Worm (Caenorhabditis elegans): ENCODE data around the gene pudl-2.

The pudl-2 gene

ce11 chrIV:2858734-2859133, 24.1 kb downstream of the pudl-2 start:
- TF ChIP-seq snpc-4 (tag; optimal IDR thresholded peaks at IDR 0.05) (no peak), sptf-1 (tag; optimal IDR thresholded peaks at IDR 0.05) (no peak), ces-1 (GFP tag; optimal IDR thresholded peaks at IDR 0.05) (no peak), nhr-28 (tag; optimal IDR thresholded peaks at IDR 0.05) (no peak), tbx-8 (GFP tag; optimal IDR thresholded peaks at IDR 0.05) (no peak), mls-2 (tag; optimal IDR thresholded peaks at IDR 0.05) (no peak), unc-62 (GFP tag; optimal IDR thresholded peaks at IDR 0.05) (no peak), hlh-1 (tag; optimal IDR thresholded peaks at IDR 0.05) (no peak), cnd-1 (tag; optimal IDR thresholded peaks at IDR 0.05) (no peak), ceh-83 (GFP tag; optimal IDR thresholded peaks at IDR 0.05) (no peak), unc-39 (tag; optimal IDR thresholded peaks at IDR 0.05) (no peak), elt-3 (tag; optimal IDR thresholded peaks at IDR 0.05) (no peak), pha-4 (tag; optimal IDR thresholded peaks at IDR 0.05) (no peak), lsy-2 (tag; optimal IDR thresholded peaks at IDR 0.05) (no peak), nhr-2 (tag; optimal IDR thresholded peaks at IDR 0.05) (no peak), nhr-76 (tag; optimal IDR thresholded peaks at IDR 0.05) (no peak), nhr-12 (tag; optimal IDR thresholded peaks at IDR 0.05) (no peak)

- TF ChIP-seq snpc-4 (tag; optimal IDR thresholded peaks at IDR 0.05), result no peak
- no peak for TF ChIP-seq pha-4 (tag; optimal IDR thresholded peaks at IDR 0.05)
- TF ChIP-seq nhr-237 (tag; optimal IDR thresholded peaks at IDR 0.05), result no peak
- no peak for TF ChIP-seq bed-3 (GFP tag; optimal IDR thresholded peaks at IDR 0.05)
- no peak for TF ChIP-seq ham-2 (GFP tag; optimal IDR thresholded peaks at IDR 0.05)
- TF ChIP-seq flh-1 (GFP tag; optimal IDR thresholded peaks at IDR 0.05), result no peak
- TF ChIP-seq mls-2 (tag; optimal IDR thresholded peaks at IDR 0.05), result no peak
Measured at ce11 chrIV:2864743-2865142, 30.1 kb downstream of the pudl-2 start, which contains the start of gene Y54G2A.16. TSS of gene Y54G2A.16 (minus strand) at chrIV:2864843.

Data from whole organism, mixed stage, embryonic.